ENCODE assay signal across 8 worm cellular contexts in genomic region chrV:20728763-20729350, ce11.
TF ChIP-seq lines count a peak whose summit lies in the region.

Gene ipla-3 (minus strand): TSS chrV:20729272.

TF ChIP-seq in whole organism, L1 larva, 84 proteins besides CTCF, POLR2A, EP300 and RAD21 (continues in another document):
- TF ChIP-seq nhr-77 (tag; optimal IDR thresholded peaks at IDR 0.05; lab: Kevin White, UChicago), result peak; percentile 30
- TF ChIP-seq mef-2 (tag; optimal IDR thresholded peaks at IDR 0.05; lab: Kevin White, UChicago), result no peak
- TF ChIP-seq ceh-82 (tag; optimal IDR thresholded peaks at IDR 0.05; lab: Kevin White, UChicago), result peak in 2 of 3 experiments; percentile 21 to 53
- TF ChIP-seq mdl-1 (tag; optimal IDR thresholded peaks at IDR 0.05; lab: Kevin White, UChicago), result peak in 1 of 2 experiments; percentile 71
- TF ChIP-seq ztf-4 (tag; optimal IDR thresholded peaks at IDR 0.05; lab: Kevin White, UChicago), result peak; percentile 10
- TF ChIP-seq tbx-2 (tag; optimal IDR thresholded peaks at IDR 0.05; lab: Kevin White, UChicago), result no peak
- TF ChIP-seq nhr-20 (tag; optimal IDR thresholded peaks at IDR 0.05; lab: Kevin White, UChicago), result peak; percentile 50
- TF ChIP-seq swsn-7 (tag; optimal IDR thresholded peaks at IDR 0.05; lab: Kevin White, UChicago), result peak; percentile 42
- TF ChIP-seq efl-1 (optimal IDR thresholded peaks at IDR 0.05; lab: Kevin White, UChicago), result peak; percentile 28 to 42
- peak in 1 of 2 experiments; percentile 85 for TF ChIP-seq efl-1 (GFP tag; optimal IDR thresholded peaks at IDR 0.05 in 1 of 2; lab: Kevin White, UChicago)
- TF ChIP-seq lsy-2 (tag; optimal IDR thresholded peaks at IDR 0.05; lab: Kevin White, UChicago), result peak; percentile 22 to 59

TF ChIP-seq in whole organism, L2 larva, 48 proteins besides CTCF, POLR2A, EP300 and RAD21 (continues in another document):
- TF ChIP-seq ceh-16 (tag; optimal IDR thresholded peaks at IDR 0.05; lab: Kevin White, UChicago) (no peak), crh-2 (tag; optimal IDR thresholded peaks at IDR 0.05; lab: Kevin White, UChicago) (peak; percentile 86), egl-27 (tag; optimal IDR thresholded peaks at IDR 0.05; lab: Kevin White, UChicago) (no peak), F13H6.1 (tag; optimal IDR thresholded peaks at IDR 0.05; lab: Kevin White, UChicago) (peak; percentile 77), alr-1 (tag; optimal IDR thresholded peaks at IDR 0.05; lab: Kevin White, UChicago) (no peak), Y55F3AM.14 (GFP tag; optimal IDR thresholded peaks at IDR 0.05; lab: Kevin White, UChicago) (no peak), gmeb-1 (tag; optimal IDR thresholded peaks at IDR 0.05; lab: Kevin White, UChicago) (peak; percentile 49), peb-1 (tag; optimal IDR thresholded peaks at IDR 0.05; lab: Kevin White, UChicago) (no peak), skn-1 (tag; optimal IDR thresholded peaks at IDR 0.05; lab: Kevin White, UChicago) (no peak), nhr-77 (tag; optimal IDR thresholded peaks at IDR 0.05; lab: Kevin White, UChicago) (no peak), unc-62 (GFP tag; optimal IDR thresholded peaks at IDR 0.05; lab: Kevin White, UChicago) (no peak), sem-4 (tag; optimal IDR thresholded peaks at IDR 0.05; lab: Kevin White, UChicago) (no peak)

TF ChIP-seq in whole organism, L3 larva, 47 proteins besides CTCF, POLR2A, EP300 and RAD21 (continues in another document):
- TF ChIP-seq unc-39 (tag; optimal IDR thresholded peaks at IDR 0.05; lab: Kevin White, UChicago) (no peak), lin-39 (tag; optimal IDR thresholded peaks at IDR 0.05; lab: Kevin White, UChicago) (peak; percentile 38), nhr-43 (tag; optimal IDR thresholded peaks at IDR 0.05; lab: Kevin White, UChicago; ENCODE audit: poor library complexity, severe bottlenecking) (no peak), pqm-1 (tag; optimal IDR thresholded peaks at IDR 0.05; lab: Kevin White, UChicago) (peak; percentile 97), nhr-237 (tag; optimal IDR thresholded peaks at IDR 0.05; lab: Kevin White, UChicago) (no peak), ceh-16 (tag; optimal IDR thresholded peaks at IDR 0.05; lab: Kevin White, UChicago) (no peak), zag-1 (tag; optimal IDR thresholded peaks at IDR 0.05; lab: Kevin White, UChicago) (no peak), nhr-67 (tag; optimal IDR thresholded peaks at IDR 0.05; lab: Kevin White, UChicago) (no peak), hmg-11 (tag; optimal IDR thresholded peaks at IDR 0.05; lab: Kevin White, UChicago) (peak; percentile 61), ceh-9 (tag; optimal IDR thresholded peaks at IDR 0.05; lab: Kevin White, UChicago) (no peak), mml-1 (tag; optimal IDR thresholded peaks at IDR 0.05; lab: Kevin White, UChicago) (no peak), aly-2 (tag; optimal IDR thresholded peaks at IDR 0.05; lab: Kevin White, UChicago) (no peak)

TF ChIP-seq in whole organism, L4 larva, 104 proteins besides CTCF, POLR2A, EP300 and RAD21 (continues in another document):
- TF ChIP-seq saeg-2 (GFP tag; IDR thresholded peaks at IDR 0.05; lab: Robert Waterston, UW) (no peak), Y105C5A.15 (GFP tag; IDR thresholded peaks at IDR 0.05; lab: Robert Waterston, UW) (no peak), sdz-12 (GFP tag; optimal IDR thresholded peaks at IDR 0.05; lab: Kevin White, UChicago) (no peak), pha-4 (GFP tag; IDR thresholded peaks at IDR 0.05; lab: Robert Waterston, UW) (peak; percentile 79), pha-4 (tag; optimal IDR thresholded peaks at IDR 0.05; lab: Kevin White, UChicago) (peak; percentile 76), mes-2 (tag; optimal IDR thresholded peaks at IDR 0.05; lab: Kevin White, UChicago; ENCODE audit: poor library complexity, severe bottlenecking) (peak; percentile 59), ama-1 (optimal IDR thresholded peaks at IDR 0.05; lab: Kevin White, UChicago) (no peak), ztf-7 (tag; optimal IDR thresholded peaks at IDR 0.05; lab: Kevin White, UChicago) (no peak), skn-1 (tag; optimal IDR thresholded peaks at IDR 0.05; lab: Kevin White, UChicago) (no peak), snpc-4 (tag; optimal IDR thresholded peaks at IDR 0.05; lab: Kevin White, UChicago) (no peak), dmd-6 (GFP tag; IDR thresholded peaks at IDR 0.05; lab: Robert Waterston, UW) (peak; percentile 97), madf-5 (GFP tag; IDR thresholded peaks at IDR 0.05; lab: Robert Waterston, UW) (no peak)

TF ChIP-seq in whole organism, late embryonic, 69 proteins besides CTCF, POLR2A, EP300 and RAD21 (continues in another document):
- TF ChIP-seq nfya-1 (tag; optimal IDR thresholded peaks at IDR 0.05; lab: Kevin White, UChicago), result peak; percentile 7
- peak; percentile 23 for TF ChIP-seq tbx-2 (tag; optimal IDR thresholded peaks at IDR 0.05; lab: Kevin White, UChicago)
- TF ChIP-seq unc-86 (tag; optimal IDR thresholded peaks at IDR 0.05; lab: Kevin White, UChicago), result no peak
- TF ChIP-seq ztf-16 (tag; optimal IDR thresholded peaks at IDR 0.05; lab: Kevin White, UChicago), result no peak
- no peak for TF ChIP-seq unc-42 (tag; optimal IDR thresholded peaks at IDR 0.05; lab: Kevin White, UChicago)
- TF ChIP-seq ceh-2 (tag; optimal IDR thresholded peaks at IDR 0.05; lab: Kevin White, UChicago), result no peak
- TF ChIP-seq hlh-30 (tag; optimal IDR thresholded peaks at IDR 0.05; lab: Kevin White, UChicago; ENCODE audit: insufficient read depth), result no peak
- TF ChIP-seq pha-2 (tag; optimal IDR thresholded peaks at IDR 0.05; lab: Kevin White, UChicago), result peak; percentile 71
- peak; percentile 79 for TF ChIP-seq sox-2 (GFP tag; IDR thresholded peaks at IDR 0.05; lab: Robert Waterston, UW)
- peak; percentile 19 for TF ChIP-seq elt-2 (tag; optimal IDR thresholded peaks at IDR 0.05; lab: Kevin White, UChicago)
- TF ChIP-seq mec-3 (tag; optimal IDR thresholded peaks at IDR 0.05; lab: Kevin White, UChicago; ENCODE audit: borderline replicate concordance), result no peak
- TF ChIP-seq ceh-48 (tag; optimal IDR thresholded peaks at IDR 0.05; lab: Kevin White, UChicago), result no peak
- TF ChIP-seq ceh-19 (GFP tag; optimal IDR thresholded peaks at IDR 0.05; lab: Kevin White, UChicago), result no peak

TF ChIP-seq in whole organism, midembryonic, 9 proteins besides CTCF, POLR2A, EP300 and RAD21:
- TF ChIP-seq T22C8.4 (GFP tag; IDR thresholded peaks at IDR 0.05; lab: Robert Waterston, UW) (no peak), cog-1 (tag; optimal IDR thresholded peaks at IDR 0.05; lab: Kevin White, UChicago) (peak; percentile 54), ref-1 (GFP tag; conservative IDR thresholded peaks at IDR 0.05; lab: Robert Waterston, UW) (no peak)
TF ChIP-seq in whole organism, midembryonic: peak in this region for 1.

TF ChIP-seq in whole organism, mixed stage, embryonic, 35 proteins besides CTCF, POLR2A, EP300 and RAD21 (continues in another document):
- TF ChIP-seq snpc-4 (tag; optimal IDR thresholded peaks at IDR 0.05; lab: Kevin White, UChicago) (no peak), ces-1 (GFP tag; optimal IDR thresholded peaks at IDR 0.05; lab: Kevin White, UChicago) (no peak), elt-3 (tag; optimal IDR thresholded peaks at IDR 0.05; lab: Kevin White, UChicago) (no peak), unc-62 (GFP tag; optimal IDR thresholded peaks at IDR 0.05; lab: Kevin White, UChicago) (no peak), flh-1 (GFP tag; optimal IDR thresholded peaks at IDR 0.05; lab: Kevin White, UChicago) (no peak), lin-32 (GFP tag; optimal IDR thresholded peaks at IDR 0.05; lab: Kevin White, UChicago) (no peak), mls-2 (tag; optimal IDR thresholded peaks at IDR 0.05; lab: Kevin White, UChicago) (peak; percentile 42), unc-120 (tag; optimal IDR thresholded peaks at IDR 0.05; lab: Kevin White, UChicago; ENCODE audit: poor library complexity, severe bottlenecking) (peak; percentile 9), unc-39 (tag; optimal IDR thresholded peaks at IDR 0.05; lab: Kevin White, UChicago) (no peak), drap-1 (GFP tag; optimal IDR thresholded peaks at IDR 0.05; lab: Kevin White, UChicago) (no peak), sem-2 (GFP tag; optimal IDR thresholded peaks at IDR 0.05; lab: Kevin White, UChicago) (no peak), zip-8 (tag; optimal IDR thresholded peaks at IDR 0.05; lab: Kevin White, UChicago) (no peak), M03D4.4 (tag; optimal IDR thresholded peaks at IDR 0.05; lab: Kevin White, UChicago) (no peak), sptf-1 (tag; optimal IDR thresholded peaks at IDR 0.05; lab: Kevin White, UChicago) (no peak), pha-4 (tag; optimal IDR thresholded peaks at IDR 0.05; lab: Kevin White, UChicago) (peak; percentile 53), ceh-43 (GFP tag; optimal IDR thresholded peaks at IDR 0.05; lab: Kevin White, UChicago) (no peak), nhr-237 (tag; optimal IDR thresholded peaks at IDR 0.05; lab: Kevin White, UChicago) (no peak), lsy-2 (tag; optimal IDR thresholded peaks at IDR 0.05; lab: Kevin White, UChicago) (peak; percentile 5)

TF ChIP-seq in whole organism, young adult, 124 proteins besides CTCF, POLR2A, EP300 and RAD21 (continues in another document):
- TF ChIP-seq ztf-18 (tag; optimal IDR thresholded peaks at IDR 0.05; lab: Kevin White, UChicago) (no peak), Y53F4B.3 (GFP tag; IDR thresholded peaks at IDR 0.05; lab: Robert Waterston, UW) (no peak), attf-6 (GFP tag; IDR thresholded peaks at IDR 0.05; lab: Robert Waterston, UW) (no peak), madf-10 (tag; optimal IDR thresholded peaks at IDR 0.05; lab: Kevin White, UChicago) (peak; percentile 70), hrde-1 (tag; optimal IDR thresholded peaks at IDR 0.05; lab: Kevin White, UChicago; ENCODE audit: borderline replicate concordance) (no peak), Y95B8A.8 (GFP tag; IDR thresholded peaks at IDR 0.05; lab: Robert Waterston, UW) (0 out of 2 replicates have a peak, but pooled peaks have one; percentile 44), F57A8.1 (GFP tag; optimal IDR thresholded peaks at IDR 0.05; lab: Kevin White, UChicago) (no peak), ztf-6 (GFP tag; IDR thresholded peaks at IDR 0.05; lab: Robert Waterston, UW) (no peak), D2030.7 (GFP tag; IDR thresholded peaks at IDR 0.05; lab: Robert Waterston, UW) (0 out of 2 replicates have a peak, but pooled peaks have one; percentile 21), nhr-27 (tag; optimal IDR thresholded peaks at IDR 0.05; lab: Kevin White, UChicago) (no peak), snpc-4 (GFP tag; optimal IDR thresholded peaks at IDR 0.05; lab: Kevin White, UChicago) (no peak), snpc-4 (tag; optimal IDR thresholded peaks at IDR 0.05; lab: Kevin White, UChicago) (peak in 2 of 4 experiments; percentile 37 to 54), chd-7 (tag; optimal IDR thresholded peaks at IDR 0.05; lab: Kevin White, UChicago) (peak; percentile 75), dox-1 (GFP tag; IDR thresholded peaks at IDR 0.05; lab: Robert Waterston, UW) (peak; percentile 77), B0261.1 (tag; optimal IDR thresholded peaks at IDR 0.05; lab: Kevin White, UChicago) (no peak), tbx-9 (tag; optimal IDR thresholded peaks at IDR 0.05; lab: Kevin White, UChicago; ENCODE audit: borderline replicate concordance) (no peak), lin-40 (tag; optimal IDR thresholded peaks at IDR 0.05; lab: Kevin White, UChicago) (peak; percentile 75), ceh-27 (GFP tag; optimal IDR thresholded peaks at IDR 0.05; lab: Kevin White, UChicago) (peak; percentile 77), tbp1 (GFP tag; optimal IDR thresholded peaks at IDR 0.05; lab: Kevin White, UChicago) (peak; percentile 50)
